Fruit fly (Drosophila melanogaster) whole organism, adult: Measurements from ENCODE around the gene CG45072.

ENCODE experiments used
- CG14711 ChIP-seq: fragments of 200-800 bp; sonication (Bioruptor generic); optimal IDR thresholded peaks from 2 replicates; lab custom pipeline; 2018; ENCODE audit warnings: missing biosample characterization, mild to moderate bottlenecking, missing genetic modification characterization, moderate library complexity
- Crg-1 ChIP-seq: fragments of 200-800 bp; sonication (Bioruptor generic); optimal IDR thresholded peaks from 2 replicates; lab custom pipeline; 2016; ENCODE audit warnings: missing biosample characterization, missing genetic modification characterization
- bab1 ChIP-seq: fragments of 200-800 bp; sonication (Bioruptor generic); optimal IDR thresholded peaks from 3 replicates; lab custom pipeline; 2019; ENCODE audit warnings: missing biosample characterization, mild to moderate bottlenecking, missing genetic modification characterization, moderate library complexity
- cic ChIP-seq: fragments of 200-800 bp; sonication (Bioruptor generic); optimal IDR thresholded peaks from 2 replicates; lab custom pipeline; 2017; ENCODE audit warnings: missing biosample characterization, mild to moderate bottlenecking, missing genetic modification characterization, moderate library complexity
- cnc ChIP-seq, 2 experiments: fragments of >200 bp; optimal IDR thresholded peaks; 2 replicates each; lab custom pipeline; 2017
- kay ChIP-seq: fragments of 200-800 bp; sonication (Bioruptor generic); peaks from one replicate; lab custom pipeline; 2016; ENCODE audit warnings: missing biosample characterization, missing genetic modification characterization, borderline replicate concordance

dm6 chr3R:30149506-30149905 is 26.4 kb upstream of the CG45072 start, which contains the start of gene AdoR:
- TF ChIP-seq Crg-1 (GFP tag; lab: Kevin White, UChicago) = no peak
- no peak for TF ChIP-seq cnc (optimal IDR thresholded peaks at IDR 0.05; lab: Kevin White, UChicago)
- TF ChIP-seq CG14711 (tag; lab: Kevin White, UChicago) = no peak
- no peak for TF ChIP-seq bab1 (GFP tag; lab: Kevin White, UChicago)
- no peak for TF ChIP-seq cic (GFP tag; lab: Kevin White, UChicago)
- no peak for TF ChIP-seq kay (GFP tag; lab: Kevin White, UChicago)
